Fruit fly (Drosophila melanogaster) whole organism, prepupa: ENCODE measurements around the gene orion.

Source experiments
- CG31627 ChIP-seq: fragments of 200-800 bp; sonication (Bioruptor generic); optimal IDR thresholded peaks from 3 replicates; lab custom pipeline; 2016; ENCODE audit warnings: missing biosample characterization, missing genetic modification characterization
- Hr39 ChIP-seq: fragments of 200-800 bp; sonication (Bioruptor generic); optimal IDR thresholded peaks from 2 replicates; lab custom pipeline; 2016; ENCODE audit warnings: missing biosample characterization, missing genetic modification characterization
- fd85E ChIP-seq: fragments of 200-800 bp; sonication (Bioruptor generic); optimal IDR thresholded peaks from 3 replicates; lab custom pipeline; 2016; ENCODE audit warnings: missing biosample characterization, missing genetic modification characterization

DNA sequence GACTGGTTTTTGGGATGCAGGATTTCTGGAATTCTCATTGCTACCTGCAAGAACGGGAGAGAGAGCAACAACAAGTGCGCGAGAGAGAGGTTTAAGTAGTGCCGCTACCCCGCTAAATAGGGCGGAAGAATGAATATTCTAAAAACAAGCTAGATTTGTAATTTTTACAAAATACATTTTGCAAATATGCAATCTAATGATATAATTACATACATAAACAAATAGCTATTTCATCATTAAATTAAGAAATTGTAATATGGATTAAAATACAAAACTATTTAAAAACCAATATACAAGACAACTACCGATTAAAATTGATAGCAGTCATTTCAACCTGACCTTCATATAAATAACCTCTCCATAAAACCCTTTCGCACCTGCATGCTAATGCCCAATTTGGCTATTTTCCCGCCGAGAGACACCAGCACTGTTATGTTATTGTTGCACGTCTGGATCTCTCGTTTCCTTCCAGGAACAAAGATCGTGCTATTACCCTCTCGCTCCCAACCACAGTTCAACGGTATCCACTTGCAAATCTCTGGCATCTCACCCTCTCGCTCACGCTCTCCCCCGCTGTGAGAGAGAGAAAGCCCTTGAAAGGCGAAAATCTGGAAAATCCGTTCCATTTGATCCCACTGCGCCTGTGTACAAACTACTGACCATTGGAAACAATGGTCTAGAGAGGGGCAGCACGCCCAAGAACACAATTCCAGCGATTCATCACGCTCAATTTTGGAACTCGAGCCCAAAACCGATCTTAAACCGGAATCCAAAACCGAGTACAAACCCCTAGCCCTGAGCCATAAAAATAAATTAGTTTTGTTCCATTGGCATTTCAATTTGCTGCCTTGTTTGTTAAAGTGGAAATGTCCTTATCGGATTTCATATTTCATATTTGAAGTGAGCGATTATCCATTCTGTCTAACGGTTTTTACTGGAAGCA is 54.8 kb downstream of the orion start, which contains the start of gene Nek2:
- no peak for TF ChIP-seq fd85E (GFP tag; lab: Kevin White, UChicago)
- no peak for TF ChIP-seq Hr39 (GFP tag; lab: Kevin White, UChicago)
- no peak for TF ChIP-seq CG31627 (GFP tag; lab: Kevin White, UChicago)
